Fruit fly (Drosophila melanogaster) S2 (cell line): ENCODE measurements around the gene PH4alphaMP.

ENCODE experiments used
- CG8478 ChIP-seq: fragments of >200 bp; optimal IDR thresholded peaks from 2 replicates; lab custom pipeline; 2018
- CTCF ChIP-seq, 2 experiments: fragments of >200 bp; optimal IDR thresholded peaks; 2 replicates each; lab custom pipeline; 2018

The PH4alphaMP gene

dm6 chr3R:30467062-30467461 lies 28.9 kb downstream of the PH4alphaMP start:
- TF ChIP-seq CG8478 (lab: Kevin White, UChicago) (no peak), CTCF (optimal IDR thresholded peaks at IDR 0.05; lab: Kevin White, UChicago) (peak; percentile 21 to 58)

dm6 chr3R:30466515-30466914 lies 29.4 kb downstream of the PH4alphaMP start:
- TF ChIP-seq CTCF (optimal IDR thresholded peaks at IDR 0.05; lab: Kevin White, UChicago) (no peak), CG8478 (lab: Kevin White, UChicago) (no peak)

- TF ChIP-seq CG8478 (lab: Kevin White, UChicago) (no peak), CTCF (optimal IDR thresholded peaks at IDR 0.05; lab: Kevin White, UChicago) (no peak)
These were observed 30.0 kb downstream of the PH4alphaMP start, which contains the start of gene PH4alphaEFB for dm6 chr3R:30465775-30466494. Gene PH4alphaEFB, plus strand, starts transcription at chr3R:30466050.

dm6 chr3R:30464244-30464643 lies 31.7 kb downstream of the PH4alphaMP start:
- no peak for TF ChIP-seq CTCF (optimal IDR thresholded peaks at IDR 0.05; lab: Kevin White, UChicago)
- no peak for TF ChIP-seq CG8478 (lab: Kevin White, UChicago)

- TF ChIP-seq CTCF (optimal IDR thresholded peaks at IDR 0.05; lab: Kevin White, UChicago), result no peak
- TF ChIP-seq CG8478 (lab: Kevin White, UChicago), result no peak
These were observed 34.2 kb downstream of the PH4alphaMP start for dm6 chr3R:30461608-30462243.

dm6 chr3R:30460187-30460586 lies 35.8 kb downstream of the PH4alphaMP start:
- TF ChIP-seq CG8478 (lab: Kevin White, UChicago) (no peak), CTCF (optimal IDR thresholded peaks at IDR 0.05; lab: Kevin White, UChicago) (no peak)

- TF ChIP-seq CG8478 (lab: Kevin White, UChicago) (no peak), CTCF (optimal IDR thresholded peaks at IDR 0.05; lab: Kevin White, UChicago) (peak; percentile 7 to 14)
These were observed 36.7 kb downstream of the PH4alphaMP start, which contains the start of the genes CG2224 and CDase for dm6 chr3R:30459066-30459935. Gene CG2224, minus strand, starts transcription at chr3R:30459300. Gene CDase, plus strand, starts transcription at chr3R:30459521.

dm6 chr3R:30455817-30456544 lies 40.0 kb downstream of the PH4alphaMP start, which contains the start of gene aralar1:
Gene aralar1, minus strand, starts transcription at chr3R:30455867.
- TF ChIP-seq CTCF (optimal IDR thresholded peaks at IDR 0.05; lab: Kevin White, UChicago) (peak in 1 of 2 experiments; percentile 64), CG8478 (lab: Kevin White, UChicago) (no peak)

dm6 chr3R:30454442-30454841 lies 41.5 kb downstream of the PH4alphaMP start:
- TF ChIP-seq CTCF (optimal IDR thresholded peaks at IDR 0.05; lab: Kevin White, UChicago) (no peak), CG8478 (lab: Kevin White, UChicago) (no peak)

dm6 chr3R:30453236-30453635 lies 42.7 kb downstream of the PH4alphaMP start:
- TF ChIP-seq CG8478 (lab: Kevin White, UChicago) (no peak), CTCF (optimal IDR thresholded peaks at IDR 0.05; lab: Kevin White, UChicago) (no peak)

dm6 chr3R:30450690-30451343 lies 45.1 kb downstream of the PH4alphaMP start:
- no peak for TF ChIP-seq CTCF (optimal IDR thresholded peaks at IDR 0.05; lab: Kevin White, UChicago)
- no peak for TF ChIP-seq CG8478 (lab: Kevin White, UChicago)

dm6 chr3R:30450224-30450623 lies 45.7 kb downstream of the PH4alphaMP start:
- no peak for TF ChIP-seq CTCF (optimal IDR thresholded peaks at IDR 0.05; lab: Kevin White, UChicago)
- no peak for TF ChIP-seq CG8478 (lab: Kevin White, UChicago)

- TF ChIP-seq CTCF (optimal IDR thresholded peaks at IDR 0.05; lab: Kevin White, UChicago) (no peak), CG8478 (lab: Kevin White, UChicago) (no peak)
These were observed 46.5 kb downstream of the PH4alphaMP start for dm6 chr3R:30449446-30449845.
